Worm (Caenorhabditis elegans): Measurements from ENCODE around the gene ZK380.6.
"Not testable (repeated sequence)": the region's sequence is repeated elsewhere in the genome, so short reads cannot be mapped to it uniquely, and the experiment has no call there.

The ZK380.6 gene

DNA sequence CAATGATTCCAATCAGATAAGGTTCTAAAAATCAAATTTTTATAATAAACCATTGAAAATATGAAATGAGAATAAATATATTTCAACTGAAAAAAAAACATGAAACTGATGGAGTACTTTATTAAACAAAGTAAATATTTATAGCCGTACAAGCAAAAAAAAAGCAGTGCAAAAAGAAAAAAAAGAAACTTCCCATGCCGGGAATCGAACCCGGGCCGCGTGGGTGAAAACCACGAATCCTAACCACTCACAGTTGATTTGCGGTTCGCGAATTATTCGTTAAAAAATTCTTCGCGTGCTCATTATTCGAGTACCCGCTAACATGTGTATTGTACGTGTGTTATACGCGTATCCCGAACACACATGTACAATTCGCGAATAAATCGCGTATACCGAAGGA is 36.6 kb downstream of the ZK380.6 start, which contains the start of gene C36C9.6:
Gene C36C9.6, minus strand, starts transcription at position 101 of the 400 bp plus-strand sequence.
- not testable (repeated sequence) for TF ChIP-seq mml-1, elt-3, nhr-237 (tag; optimal IDR thresholded peaks at IDR 0.05)

DNA sequence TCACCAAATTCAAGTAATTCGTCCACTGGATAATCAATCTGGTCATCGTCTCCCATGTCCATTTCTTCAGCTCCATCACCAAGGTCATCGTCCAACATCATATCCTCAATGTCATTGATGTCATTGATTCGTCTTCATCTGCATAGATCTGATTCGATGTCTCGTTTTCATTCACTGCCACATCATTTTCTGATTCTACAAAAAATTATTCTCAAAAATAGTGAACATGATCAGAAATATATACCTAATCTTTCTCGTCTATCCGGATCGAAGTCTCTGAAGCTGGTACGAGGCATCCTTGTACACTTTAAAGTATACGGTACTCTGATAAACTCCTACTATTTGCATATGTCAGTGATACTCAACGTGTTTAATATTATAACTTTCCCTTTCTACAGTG is 42.6 kb downstream of the ZK380.6 start, which contains the start of gene C36C9.4:
Gene C36C9.4, minus strand, starts transcription at position 101 of the 400 bp plus-strand sequence.
- TF ChIP-seq nhr-76 (tag; optimal IDR thresholded peaks at IDR 0.05); nhr-23 (tag; optimal IDR thresholded peaks at IDR 0.05); unc-62 (GFP tag; optimal IDR thresholded peaks at IDR 0.05): not testable (repeated sequence)

DNA sequence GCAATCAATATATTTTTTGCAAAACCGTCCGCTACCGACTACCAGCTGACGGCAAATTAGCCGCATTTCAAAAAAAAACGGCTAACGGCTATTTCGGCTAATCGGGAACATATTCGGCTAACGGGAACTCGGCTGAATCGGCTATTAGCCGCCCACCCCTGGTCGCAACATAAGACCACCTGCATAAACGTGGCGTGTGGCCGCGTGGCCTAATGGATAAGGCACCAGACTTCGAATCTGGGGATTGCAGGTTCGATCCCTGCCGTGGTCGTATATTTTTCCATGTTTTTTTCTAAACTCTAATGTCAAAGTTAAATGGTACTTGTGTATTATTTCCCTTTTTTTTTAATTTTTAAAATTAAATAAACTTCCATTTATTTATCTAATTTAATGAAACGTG is 44.2 kb downstream of the ZK380.6 start:
- TF ChIP-seq elt-2 (tag; optimal IDR thresholded peaks at IDR 0.05) (no peak), nhr-76 (tag; optimal IDR thresholded peaks at IDR 0.05) (no peak)

DNA sequence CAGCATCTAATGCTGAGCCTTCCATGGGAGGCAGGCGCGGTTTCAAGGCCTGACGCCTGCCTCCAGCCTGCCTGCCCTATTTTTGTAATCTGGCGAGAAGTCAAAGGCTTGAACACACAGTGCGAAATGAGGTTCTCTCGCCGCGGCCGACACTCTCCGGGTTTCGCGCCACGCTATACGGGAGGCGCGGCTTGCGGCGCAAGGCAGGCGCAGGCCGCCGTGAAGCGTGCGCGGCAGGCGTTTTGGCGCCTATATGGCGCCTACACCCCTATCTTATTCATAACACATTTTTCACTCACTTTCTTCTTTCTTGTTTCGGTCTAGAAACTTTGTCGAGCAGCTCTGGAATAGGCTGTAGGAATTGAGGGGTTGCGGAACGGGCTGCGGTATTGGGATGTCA is 48.8 kb downstream of the ZK380.6 start:
- TF ChIP-seq lsy-12 (tag; optimal IDR thresholded peaks at IDR 0.05) = no peak
- no peak for TF ChIP-seq fos-1 (tag; optimal IDR thresholded peaks at IDR 0.05)
- TF ChIP-seq mml-1 (tag; optimal IDR thresholded peaks at IDR 0.05) = no peak
- no peak for TF ChIP-seq ceh-9 (tag; optimal IDR thresholded peaks at IDR 0.05)
- TF ChIP-seq egl-27 (tag; optimal IDR thresholded peaks at IDR 0.05) = no peak
- no peak for TF ChIP-seq ztf-4 (tag; optimal IDR thresholded peaks at IDR 0.05)

DNA sequence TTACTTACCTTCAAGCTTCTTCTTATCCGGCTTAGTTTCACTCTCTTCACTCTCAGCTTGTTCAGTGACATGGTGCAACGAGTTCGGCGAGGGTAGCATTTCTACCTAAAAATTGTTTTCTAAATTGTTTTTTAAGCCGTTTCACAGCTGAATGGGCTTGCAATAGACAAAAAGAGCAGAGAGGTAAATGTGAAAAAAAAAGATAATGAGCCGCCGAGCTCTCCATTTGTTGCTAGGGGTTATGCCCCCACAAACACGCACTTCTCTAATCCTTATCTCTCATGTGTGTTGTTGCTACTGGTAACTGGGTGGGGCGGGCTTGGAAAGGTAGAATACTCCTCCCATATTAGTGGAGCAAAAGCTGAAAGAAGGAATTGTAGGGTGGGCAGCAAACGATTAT is 49.6 kb downstream of the ZK380.6 start, which contains the start of gene C36C9.5:
Gene C36C9.5, minus strand, starts transcription at position 101 of the 400 bp plus-strand sequence.
- TF ChIP-seq zag-1 (tag; optimal IDR thresholded peaks at IDR 0.05) = no peak
- TF ChIP-seq ceh-82 (tag; optimal IDR thresholded peaks at IDR 0.05) = no peak
- TF ChIP-seq unc-62 (GFP tag; optimal IDR thresholded peaks at IDR 0.05) = no peak
- no peak for TF ChIP-seq lin-39 (tag; optimal IDR thresholded peaks at IDR 0.05)
- no peak for TF ChIP-seq nhr-43 (tag; optimal IDR thresholded peaks at IDR 0.05; ENCODE audit: poor library complexity, severe bottlenecking)
- no peak for TF ChIP-seq elt-1 (tag; optimal IDR thresholded peaks at IDR 0.05)
- no peak for TF ChIP-seq nhr-67 (tag; optimal IDR thresholded peaks at IDR 0.05)
- no peak for TF ChIP-seq nhr-23 (tag; optimal IDR thresholded peaks at IDR 0.05)
- no peak for TF ChIP-seq nhr-77 (tag; optimal IDR thresholded peaks at IDR 0.05)
- TF ChIP-seq tbx-2 (tag; optimal IDR thresholded peaks at IDR 0.05) = no peak
- TF ChIP-seq nhr-25 (tag; optimal IDR thresholded peaks at IDR 0.05) = no peak
- no peak for TF ChIP-seq mdl-1 (tag; optimal IDR thresholded peaks at IDR 0.05)
- no peak for TF ChIP-seq nhr-12 (tag; optimal IDR thresholded peaks at IDR 0.05)
- TF ChIP-seq ama-1 (optimal IDR thresholded peaks at IDR 0.05) = no peak
- no peak for TF ChIP-seq nhr-76 (tag; optimal IDR thresholded peaks at IDR 0.05)
